Fruit fly (Drosophila melanogaster) Kc167 (cell line): ENCODE measurements around the gene Tsp2A.

Experiments
- Myc ChIP-seq: fragments of >200 bp; optimal IDR thresholded peaks from 2 replicates; lab custom pipeline; 2017; ENCODE audit warnings: missing external identifiers
- Sin3A ChIP-seq: fragments of >200 bp; optimal IDR thresholded peaks from 2 replicates; lab custom pipeline; 2018; ENCODE audit warnings: missing external identifiers
- h ChIP-seq: fragments of >200 bp; optimal IDR thresholded peaks from 3 replicates; lab custom pipeline; 2018; ENCODE audit warnings: missing external identifiers
- insv ChIP-seq: fragments of >200 bp; optimal IDR thresholded peaks from 3 replicates; lab custom pipeline; 2018; ENCODE audit warnings: missing external identifiers
- psq ChIP-seq: fragments of >200 bp; optimal IDR thresholded peaks from 2 replicates; lab custom pipeline; 2017; ENCODE audit warnings: missing external identifiers
- ttk ChIP-seq: sonication (Bioruptor generic); optimal IDR thresholded peaks from 2 replicates; lab custom pipeline; 2017; ENCODE audit warnings: missing external identifiers

The Tsp2A gene

DNA sequence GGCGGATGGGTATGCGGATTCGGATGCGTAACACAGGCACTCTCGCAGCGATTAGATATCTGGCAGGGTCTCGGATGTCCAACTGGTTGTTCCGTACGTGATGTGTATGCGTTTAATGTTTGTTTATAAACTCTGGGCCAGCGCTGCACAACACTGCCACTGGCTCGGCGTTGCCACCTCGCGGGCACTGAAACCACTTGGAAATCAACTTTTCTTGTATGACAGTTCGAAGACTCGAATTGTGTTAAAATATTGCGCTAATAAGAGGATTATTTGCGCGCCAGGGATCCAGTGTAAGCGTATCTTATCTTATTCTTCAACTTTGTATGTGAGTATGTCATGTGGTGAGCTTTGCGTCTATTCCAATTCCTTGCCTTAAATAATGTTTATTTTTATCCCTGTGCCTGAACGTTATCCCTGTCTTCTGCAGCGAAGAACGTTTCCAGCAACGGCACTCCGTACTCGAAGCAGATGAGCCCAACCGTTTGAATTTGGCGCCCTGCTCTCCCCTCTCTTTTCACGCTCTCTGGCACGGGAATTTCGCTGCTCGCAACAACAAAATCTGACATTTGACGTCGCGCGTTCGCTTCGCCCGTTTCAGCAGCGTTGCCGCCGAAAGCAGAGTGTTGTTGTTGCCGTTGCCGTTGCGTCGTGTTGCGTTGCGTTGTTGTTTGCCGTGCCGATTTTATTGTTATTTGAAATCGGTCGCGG, 34.2 kb downstream of the Tsp2A start, which contains the start of the genes CG3719 and CG32813:
TSS of gene CG3719 (minus strand) at position 131 of the 711 bp plus-strand sequence.
TSS of gene CG32813 (plus strand) at position 565 of the 711 bp plus-strand sequence.
- TF ChIP-seq Sin3A (lab: Kevin White, UChicago): no peak
- TF ChIP-seq ttk (lab: Kevin White, UChicago): no peak
- no peak for TF ChIP-seq psq (lab: Kevin White, UChicago)
- no peak for TF ChIP-seq Myc (lab: Kevin White, UChicago)
- TF ChIP-seq h (lab: Kevin White, UChicago): no peak
- TF ChIP-seq insv (lab: Kevin White, UChicago): no peak

- TF ChIP-seq Myc (lab: Kevin White, UChicago) (no peak), h (lab: Kevin White, UChicago) (no peak), ttk (lab: Kevin White, UChicago) (no peak), insv (lab: Kevin White, UChicago) (no peak), psq (lab: Kevin White, UChicago) (no peak), Sin3A (lab: Kevin White, UChicago) (no peak)
Measured at dm6 chrX:1381413-1381991, 35.1 kb downstream of the Tsp2A start.

- no peak for TF ChIP-seq Myc (lab: Kevin White, UChicago)
- no peak for TF ChIP-seq psq (lab: Kevin White, UChicago)
- no peak for TF ChIP-seq insv (lab: Kevin White, UChicago)
- TF ChIP-seq h (lab: Kevin White, UChicago): no peak
- TF ChIP-seq Sin3A (lab: Kevin White, UChicago): no peak
- TF ChIP-seq ttk (lab: Kevin White, UChicago): no peak
Measured at dm6 chrX:1382489-1382888, 36.1 kb downstream of the Tsp2A start.

DNA sequence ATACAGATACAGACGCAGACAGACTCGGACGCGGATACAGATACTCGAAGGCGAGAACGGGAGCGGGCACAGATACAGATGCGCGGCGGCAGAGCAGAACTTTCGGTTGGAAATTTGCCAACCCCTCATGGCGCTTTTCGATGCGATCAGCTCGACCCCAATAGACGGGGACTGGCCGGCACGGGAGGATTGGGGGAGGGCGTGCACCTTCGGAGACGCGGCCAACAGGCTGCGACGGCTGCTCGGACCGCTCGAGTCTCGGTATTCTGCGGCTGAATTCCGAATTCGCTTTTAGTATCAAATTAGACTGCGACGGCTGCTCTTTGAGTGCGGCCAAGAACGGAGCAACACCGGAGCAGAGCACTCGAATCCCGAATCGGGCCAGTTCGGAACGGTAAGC, 37.9 kb downstream of the Tsp2A start:
- TF ChIP-seq Sin3A (lab: Kevin White, UChicago): no peak
- TF ChIP-seq Myc (lab: Kevin White, UChicago): no peak
- no peak for TF ChIP-seq ttk (lab: Kevin White, UChicago)
- TF ChIP-seq psq (lab: Kevin White, UChicago): no peak
- TF ChIP-seq insv (lab: Kevin White, UChicago): no peak
- no peak for TF ChIP-seq h (lab: Kevin White, UChicago)

DNA sequence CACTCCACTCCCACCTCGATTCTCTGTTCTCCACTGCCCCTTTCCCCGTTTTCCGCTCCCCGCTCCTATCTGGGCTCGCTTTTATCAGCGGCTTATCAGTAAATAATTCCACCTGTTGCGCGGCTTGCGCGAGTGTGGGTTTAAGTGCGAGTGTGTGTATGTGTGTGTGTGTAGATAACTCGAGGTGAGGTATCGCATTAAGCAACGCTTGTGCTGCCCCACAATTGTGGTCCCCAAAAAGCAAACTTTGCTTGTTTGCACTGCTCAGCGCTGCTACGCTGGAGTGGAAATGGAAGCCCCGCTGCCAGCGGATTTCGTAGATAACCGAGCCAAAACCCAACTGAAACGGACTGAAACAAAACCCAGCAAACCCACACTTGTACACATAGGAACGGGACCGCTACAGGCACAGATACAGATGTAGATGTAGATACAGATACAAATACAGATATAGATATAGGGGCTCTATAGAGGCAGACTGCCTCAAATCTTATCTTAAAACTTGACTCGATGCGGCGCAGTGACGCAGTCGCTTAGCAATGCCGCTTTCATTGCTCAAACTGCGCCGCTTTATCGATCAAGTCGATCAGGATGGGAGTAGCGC, 40.9 kb downstream of the Tsp2A start:
- TF ChIP-seq psq (lab: Kevin White, UChicago): no peak
- TF ChIP-seq h (lab: Kevin White, UChicago): no peak
- no peak for TF ChIP-seq Sin3A (lab: Kevin White, UChicago)
- TF ChIP-seq Myc (lab: Kevin White, UChicago): no peak
- TF ChIP-seq insv (lab: Kevin White, UChicago): no peak
- no peak for TF ChIP-seq ttk (lab: Kevin White, UChicago)

- TF ChIP-seq Sin3A (lab: Kevin White, UChicago) (no peak), psq (lab: Kevin White, UChicago) (no peak)
Measured at dm6 chrX:1388148-1388703, 41.9 kb downstream of the Tsp2A start.

- no peak for TF ChIP-seq ttk (lab: Kevin White, UChicago)
- no peak for TF ChIP-seq Myc (lab: Kevin White, UChicago)
- TF ChIP-seq insv (lab: Kevin White, UChicago): no peak
- TF ChIP-seq h (lab: Kevin White, UChicago): no peak
- no peak for TF ChIP-seq psq (lab: Kevin White, UChicago)
- TF ChIP-seq Sin3A (lab: Kevin White, UChicago): no peak
Measured at dm6 chrX:1392875-1393274, 46.5 kb downstream of the Tsp2A start, which contains the start of gene Rilpl. Rilpl (plus strand) TSS chrX:1393054.
